Fruit fly (Drosophila melanogaster) whole organism, embryonic: ENCODE results near the gene CG10286.

ENCODE experiments used
- Atf-2 ChIP-seq: fragments of 200-800 bp; sonication (Bioruptor generic); optimal IDR thresholded peaks from 2 replicates; lab custom pipeline; 2016; ENCODE audit warnings: missing biosample characterization, missing genetic modification characterization
- CG10267 ChIP-seq: fragments of 200-800 bp; sonication (Bioruptor generic); optimal IDR thresholded peaks from 2 replicates; lab custom pipeline; 2018; ENCODE audit warnings: missing biosample characterization, mild to moderate bottlenecking, missing genetic modification characterization, moderate library complexity
- CG10274 ChIP-seq: fragments of 200-800 bp; sonication (Bioruptor generic); optimal IDR thresholded peaks from 3 replicates; lab custom pipeline; 2017; ENCODE audit warnings: missing biosample characterization, mild to moderate bottlenecking, missing genetic modification characterization
- CG10321 ChIP-seq: fragments of 200-800 bp; sonication (Bioruptor generic); IDR thresholded peaks from 2 replicates; pipeline ENCODE4 v1.3.6; 2022; ENCODE audit warnings: missing biosample characterization, missing genetic modification characterization
- CG12219 ChIP-seq: fragments of 200-800 bp; sonication (Bioruptor generic); optimal IDR thresholded peaks from 3 replicates; lab custom pipeline; 2018; ENCODE audit warnings: missing biosample characterization, mild to moderate bottlenecking, missing genetic modification characterization
- CG13424 ChIP-seq: fragments of 200-800 bp; sonication (Bioruptor generic); optimal IDR thresholded peaks from 2 replicates; lab custom pipeline; 2019; ENCODE audit warnings: missing biosample characterization, mild to moderate bottlenecking, missing genetic modification characterization, moderate library complexity
- CG14014 ChIP-seq: fragments of 200-800 bp; sonication (Bioruptor generic); IDR thresholded peaks from 2 replicates; pipeline ENCODE4 v1.3.6; 2022; ENCODE audit warnings: missing biosample characterization, missing genetic modification characterization
- CG15479 ChIP-seq: fragments of 200-800 bp; sonication (Bioruptor generic); optimal IDR thresholded peaks from 3 replicates; lab custom pipeline; 2019; ENCODE audit warnings: missing biosample characterization, mild to moderate bottlenecking, missing genetic modification characterization, moderate library complexity
- CG15601 ChIP-seq: fragments of 200-800 bp; sonication (Bioruptor generic); optimal IDR thresholded peaks from 3 replicates; lab custom pipeline; 2019; ENCODE audit warnings: missing biosample characterization, mild to moderate bottlenecking, missing genetic modification characterization, moderate library complexity
- CG17328 ChIP-seq: fragments of 200-800 bp; sonication (Bioruptor generic); IDR thresholded peaks from 2 replicates; pipeline ENCODE4 v1.3.6; 2022; ENCODE audit warnings: missing biosample characterization, missing genetic modification characterization
- CG17385 ChIP-seq: fragments of 200-800 bp; sonication (Bioruptor generic); optimal IDR thresholded peaks from 3 replicates; lab custom pipeline; 2018; ENCODE audit warnings: missing biosample characterization, mild to moderate bottlenecking, missing genetic modification characterization
- CG2889 ChIP-seq: fragments of 200-800 bp; sonication (Bioruptor generic); IDR thresholded peaks from 3 replicates; pipeline ENCODE4 v1.3.6; 2022; ENCODE audit warnings: missing biosample characterization, missing genetic modification characterization
- CG33557 ChIP-seq: fragments of 200-800 bp; sonication (Bioruptor generic); optimal IDR thresholded peaks from 2 replicates; lab custom pipeline; 2019; ENCODE audit warnings: missing biosample characterization, mild to moderate bottlenecking, missing genetic modification characterization, moderate library complexity
- CG3407 ChIP-seq: fragments of 200-800 bp; sonication (Bioruptor generic); optimal IDR thresholded peaks from 2 replicates; lab custom pipeline; 2018; ENCODE audit warnings: missing biosample characterization, mild to moderate bottlenecking, missing genetic modification characterization
- CG5953 ChIP-seq: fragments of 200-800 bp; sonication (Bioruptor generic); IDR thresholded peaks from 2 replicates; pipeline ENCODE4 v1.3.6; 2022; ENCODE audit warnings: missing biosample characterization, missing genetic modification characterization
- CG6791 ChIP-seq: fragments of 200-800 bp; sonication (Bioruptor generic); IDR thresholded peaks from 3 replicates; pipeline ENCODE4 v1.3.6; 2022; ENCODE audit warnings: missing biosample characterization, missing genetic modification characterization; ENCODE audit not compliant: partially characterized antibody
- CG6813 ChIP-seq: fragments of 200-800 bp; sonication (Bioruptor generic); optimal IDR thresholded peaks from 2 replicates; lab custom pipeline; 2017; ENCODE audit warnings: missing biosample characterization, missing genetic modification characterization, mild to moderate bottlenecking, moderate library complexity, missing genetic modification reagents
- CG7745 ChIP-seq: fragments of 200-800 bp; sonication (Bioruptor generic); optimal IDR thresholded peaks from 2 replicates; lab custom pipeline; 2018; ENCODE audit warnings: missing biosample characterization, mild to moderate bottlenecking, missing genetic modification characterization, moderate library complexity
- CG8089 ChIP-seq: fragments of 200-800 bp; sonication (Bioruptor generic); optimal IDR thresholded peaks from 3 replicates; lab custom pipeline; 2016; ENCODE audit warnings: missing biosample characterization, missing genetic modification characterization
- CG8359 ChIP-seq: fragments of 200-800 bp; sonication (Bioruptor generic); optimal IDR thresholded peaks from 2 replicates; lab custom pipeline; 2017; ENCODE audit warnings: missing biosample characterization, mild to moderate bottlenecking, missing genetic modification characterization, borderline replicate concordance
- D ChIP-seq, 2 experiments: fragments of 200-800 bp in 1 of 2; fragments of >200 bp in 1 of 2; sonication (Bioruptor generic) in 1 of 2; optimal IDR thresholded peaks; 2 replicates in 1 of 2; 3 replicates in 1 of 2; lab custom pipeline; 2017; ENCODE audit warnings: mild to moderate bottlenecking in 1 of 2, missing biosample characterization in 1 of 2, missing genetic modification characterization in 1 of 2, missing genetic modification reagents in 1 of 2
- Eip74EF ChIP-seq, 2 experiments: fragments of 200-800 bp in 1 of 2; fragments of >200 bp in 1 of 2; sonication (Bioruptor generic) in 1 of 2; optimal IDR thresholded peaks; 2 replicates each; lab custom pipeline; 2017 to 2019; ENCODE audit warnings: missing biosample characterization in 2 of 2, missing genetic modification characterization in 2 of 2, mild to moderate bottlenecking in 1 of 2, moderate library complexity in 1 of 2
- HLHmδ ChIP-seq: fragments of 200-800 bp; sonication (Bioruptor generic); optimal IDR thresholded peaks from 2 replicates; lab custom pipeline; 2018; ENCODE audit warnings: missing biosample characterization, mild to moderate bottlenecking, missing genetic modification characterization, moderate library complexity
- Hr78 ChIP-seq, 2 experiments: fragments of 200-800 bp in 1 of 2; fragments of >200 bp in 1 of 2; sonication (Bioruptor generic) in 1 of 2; optimal IDR thresholded peaks; 2 replicates each; lab custom pipeline; 2017 to 2019; ENCODE audit warnings: missing biosample characterization in 2 of 2, missing genetic modification characterization in 2 of 2, mild to moderate bottlenecking in 1 of 2, moderate library complexity in 1 of 2
- MTF-1 ChIP-seq: fragments of 200-800 bp; sonication (Bioruptor generic); optimal IDR thresholded peaks from 2 replicates; lab custom pipeline; 2018; ENCODE audit warnings: missing biosample characterization, mild to moderate bottlenecking, missing genetic modification characterization, borderline replicate concordance
- Med ChIP-seq: fragments of 200-800 bp; sonication (Bioruptor generic); peaks from one replicate; lab custom pipeline; 2016; ENCODE audit warnings: missing biosample characterization, missing genetic modification characterization, mild to moderate bottlenecking, inconsistent platforms, moderate library complexity
- Myb ChIP-seq: fragments of 200-800 bp; sonication (Bioruptor generic); optimal IDR thresholded peaks from 2 replicates; lab custom pipeline; 2016; ENCODE audit warnings: missing biosample characterization, missing genetic modification characterization
- Oli ChIP-seq: fragments of 200-800 bp; sonication (Bioruptor generic); optimal IDR thresholded peaks from 2 replicates; lab custom pipeline; 2018; ENCODE audit warnings: missing biosample characterization, mild to moderate bottlenecking, missing genetic modification characterization, moderate library complexity
- Scr ChIP-seq: fragments of 200-800 bp; sonication (Bioruptor generic); IDR thresholded peaks from 2 replicates; pipeline ENCODE4 v1.3.6; 2022; ENCODE audit warnings: missing biosample characterization, missing genetic modification characterization; ENCODE audit not compliant: partially characterized antibody
- Side ChIP-seq: fragments of 200-800 bp; sonication (Bioruptor generic); optimal IDR thresholded peaks from 2 replicates; lab custom pipeline; 2016; ENCODE audit warnings: missing biosample characterization, missing genetic modification characterization
- Xrp1 ChIP-seq: fragments of 200-800 bp; sonication (Bioruptor generic); IDR thresholded peaks from 2 replicates; pipeline ENCODE4 v1.3.6; 2022; ENCODE audit warnings: missing biosample characterization, missing genetic modification characterization
- YL-1 ChIP-seq: fragments of 200-800 bp; sonication (Bioruptor generic); optimal IDR thresholded peaks from 3 replicates; lab custom pipeline; 2017; ENCODE audit warnings: missing biosample characterization, mild to moderate bottlenecking, missing genetic modification characterization
- ac ChIP-seq: fragments of 200-800 bp; sonication (Bioruptor generic); optimal IDR thresholded peaks from 3 replicates; lab custom pipeline; 2017; ENCODE audit warnings: missing biosample characterization, mild to moderate bottlenecking, missing genetic modification characterization
- chif ChIP-seq, 2 experiments: fragments of 200-800 bp; sonication (Bioruptor generic); optimal IDR thresholded peaks; 3 replicates each; lab custom pipeline; 2016; ENCODE audit warnings: missing biosample characterization in 2 of 2, missing genetic modification characterization in 2 of 2
- chm ChIP-seq: fragments of 200-800 bp; sonication (Bioruptor generic); IDR thresholded peaks from 2 replicates; pipeline ENCODE4 v1.3.6; 2022; ENCODE audit warnings: missing biosample characterization, missing genetic modification characterization
- crol ChIP-seq: fragments of 200-800 bp; sonication (Bioruptor generic); IDR thresholded peaks from 2 replicates; pipeline ENCODE4 v1.3.6; 2022; ENCODE audit warnings: missing biosample characterization, missing genetic modification characterization
- dm ChIP-seq: fragments of 200-800 bp; sonication (Bioruptor generic); optimal IDR thresholded peaks from 3 replicates; lab custom pipeline; 2016; ENCODE audit warnings: missing biosample characterization, missing genetic modification characterization
- insv ChIP-seq, 2 experiments: fragments of 200-800 bp; sonication (Bioruptor generic); optimal IDR thresholded peaks; 3 replicates each; lab custom pipeline; 2016 to 2018; ENCODE audit warnings: missing biosample characterization in 2 of 2, missing genetic modification characterization in 2 of 2
- kni ChIP-seq: fragments of 200-800 bp; sonication (Bioruptor generic); optimal IDR thresholded peaks from 3 replicates; lab custom pipeline; 2017; ENCODE audit warnings: mild to moderate bottlenecking, missing biosample characterization, missing genetic modification reagents, missing genetic modification characterization
- lov ChIP-seq, 2 experiments: fragments of 200-800 bp in 1 of 2; fragments of >200 bp in 1 of 2; sonication (Bioruptor generic) in 1 of 2; IDR thresholded peaks in 1 of 2; optimal IDR thresholded peaks in 1 of 2; 2 replicates in 1 of 2; 3 replicates in 1 of 2; pipeline versions ENCODE4 v1.3.6 to Lab custom; 2017 to 2022; ENCODE audit warnings: missing biosample characterization in 1 of 2, missing genetic modification characterization in 1 of 2
- oc ChIP-seq: fragments of 200-800 bp; sonication (Bioruptor generic); optimal IDR thresholded peaks from 2 replicates; lab custom pipeline; 2018; ENCODE audit warnings: missing biosample characterization, mild to moderate bottlenecking, missing genetic modification characterization, moderate library complexity
- psq ChIP-seq: fragments of 200-800 bp; sonication (Bioruptor generic); optimal IDR thresholded peaks from 2 replicates; lab custom pipeline; 2017; ENCODE audit warnings: missing biosample characterization, missing genetic modification characterization
- scrt ChIP-seq: fragments of 200-800 bp; sonication (Bioruptor generic); optimal IDR thresholded peaks from 2 replicates; lab custom pipeline; 2018; ENCODE audit warnings: missing biosample characterization, mild to moderate bottlenecking, missing genetic modification characterization, moderate library complexity
- sna ChIP-seq: fragments of 200-800 bp; sonication (Bioruptor generic); IDR thresholded peaks from 2 replicates; pipeline ENCODE4 v1.3.6; 2022; ENCODE audit warnings: missing biosample characterization, missing genetic modification characterization; ENCODE audit not compliant: partially characterized antibody
- sqz ChIP-seq: fragments of 200-800 bp; sonication (Bioruptor generic); optimal IDR thresholded peaks from 3 replicates; lab custom pipeline; 2018; ENCODE audit warnings: missing biosample characterization, mild to moderate bottlenecking, missing genetic modification characterization
- sr ChIP-seq: fragments of 200-800 bp; sonication (Bioruptor generic); IDR thresholded peaks from 3 replicates; pipeline ENCODE4 v1.3.6; 2022; ENCODE audit warnings: missing biosample characterization, missing genetic modification characterization
- trem ChIP-seq: fragments of 200-800 bp; optimal IDR thresholded peaks from 3 replicates; lab custom pipeline; 2019; ENCODE audit warnings: missing biosample characterization, mild to moderate bottlenecking, missing genetic modification characterization, moderate library complexity
- z ChIP-seq: fragments of 200-800 bp; sonication (Bioruptor generic); IDR thresholded peaks from 3 replicates; pipeline ENCODE4 v1.3.6; 2022; ENCODE audit warnings: missing biosample characterization, missing genetic modification characterization

Gene CG10286

dm6 chr3R:6409153-6409571, 40.4 kb downstream of the CG10286 start (continued):
- TF ChIP-seq lov (optimal IDR thresholded peaks at IDR 0.05; lab: Kevin White, UChicago) (no peak), lov (GFP tag; IDR thresholded peaks at IDR 0.05; lab: Robert Waterston, UW) (0 out of 3 replicates have a peak, but pooled peaks have one; percentile 59), CG10321 (GFP tag; lab: Robert Waterston, UW) (no peak), dm (GFP tag; lab: Kevin White, UChicago) (no peak), oc (tag; lab: Kevin White, UChicago) (peak; percentile 48), psq (GFP tag; lab: Kevin White, UChicago) (peak; percentile 83), CG13424 (tag; lab: Kevin White, UChicago) (peak; percentile 9), trem (no peak), CG33557 (GFP tag; lab: Kevin White, UChicago) (peak; percentile 58), CG10267 (tag; lab: Kevin White, UChicago) (no peak), insv (GFP tag; optimal IDR thresholded peaks at IDR 0.05; lab: Kevin White, UChicago) (no peak), Scr (no peak), scrt (no peak), z (0 out of 3 replicates have a peak, but pooled peaks have one; percentile 27), CG2889 (GFP tag; lab: Robert Waterston, UW) (no peak), CG8359 (GFP tag; lab: Kevin White, UChicago) (no peak), CG17385 (peak; percentile 89), CG10274 (no peak), Side (GFP tag; lab: Kevin White, UChicago) (peak; percentile 10), CG3407 (peak; percentile 21), kni (GFP tag; lab: Kevin White, UChicago) (peak; percentile 81), CG5953 (no peak), sr (GFP tag; lab: Robert Waterston, UW) (peak; percentile 51; the same call in 2 of the 3 replicates), ac (GFP tag; lab: Kevin White, UChicago) (no peak), Med (GFP tag; lab: Kevin White, UChicago) (peak; percentile 26), CG7745 (tag; lab: Kevin White, UChicago) (peak; percentile 23), Oli (no peak), sna (GFP tag; lab: Robert Waterston, UW) (no peak), CG6791 (GFP tag; lab: Robert Waterston, UW) (no peak), Myb (GFP tag; lab: Kevin White, UChicago) (no peak), chm (GFP tag; lab: Robert Waterston, UW) (peak; percentile 77; the same call in 1 of the 2 replicates), D (optimal IDR thresholded peaks at IDR 0.05; lab: Kevin White, UChicago) (peak; percentile 0), D (GFP tag; optimal IDR thresholded peaks at IDR 0.05; lab: Kevin White, UChicago) (no peak), CG8089 (GFP tag; lab: Kevin White, UChicago) (peak; percentile 0), Atf-2 (GFP tag; lab: Kevin White, UChicago) (no peak), CG6813 (GFP tag; lab: Kevin White, UChicago) (peak; percentile 38), Xrp1 (peak; percentile 18; the same call in 1 of the 2 replicates), CG12219 (GFP tag; lab: Kevin White, UChicago) (peak; percentile 16), CG17328 (GFP tag; lab: Robert Waterston, UW) (no peak), crol (GFP tag; lab: Robert Waterston, UW) (peak; percentile 63), CG15479 (peak; percentile 15), Hr78 (GFP tag; optimal IDR thresholded peaks at IDR 0.05; lab: Kevin White, UChicago) (no peak), CG15601 (peak; percentile 41), CG14014 (GFP tag; lab: Robert Waterston, UW) (0 out of 2 replicates have a peak, but pooled peaks have one; percentile 11), chif (GFP tag; optimal IDR thresholded peaks at IDR 0.05; lab: Kevin White, UChicago) (no peak), HLHmδ (peak; percentile 24), MTF-1 (GFP tag; lab: Kevin White, UChicago) (peak; percentile 38), sqz (peak; percentile 54), YL-1 (GFP tag; lab: Kevin White, UChicago) (no peak), Eip74EF (GFP tag; optimal IDR thresholded peaks at IDR 0.05; lab: Kevin White, UChicago) (peak in 1 of 2 experiments; percentile 54)
